Worm (Caenorhabditis elegans) whole organism, L3 larva: Measurements from ENCODE around the gene C08D8.7.

Source experiments
- ama-1 ChIP-seq: fragments of 150-350 bp; optimal IDR thresholded peaks from 2 replicates; lab custom pipeline; 2018
- ceh-82 ChIP-seq: fragments of 150-350 bp; optimal IDR thresholded peaks from 2 replicates; lab custom pipeline; 2014; ENCODE audit warnings: missing biosample characterization, missing genetic modification characterization
- daf-12 ChIP-seq: fragments of 150-350 bp; optimal IDR thresholded peaks from 2 replicates; lab custom pipeline; 2014; ENCODE audit warnings: missing biosample characterization, missing genetic modification reagents, missing genetic modification characterization
- elt-2 ChIP-seq: sonication (generic microtip); optimal IDR thresholded peaks from 2 replicates; lab custom pipeline; 2016; ENCODE audit warnings: missing genetic modification reagents, mild to moderate bottlenecking, missing genetic modification characterization, missing compliant biosample characterization
- fkh-10 ChIP-seq: sonication (generic microtip); optimal IDR thresholded peaks from 2 replicates; lab custom pipeline; 2017; ENCODE audit warnings: missing biosample characterization, missing genetic modification reagents, missing genetic modification characterization
- nhr-11 ChIP-seq: fragments of 150-350 bp; optimal IDR thresholded peaks from 2 replicates; lab custom pipeline; 2014; ENCODE audit warnings: missing biosample characterization, missing genetic modification characterization
- nhr-12 ChIP-seq: fragments of 150-350 bp; optimal IDR thresholded peaks from 2 replicates; lab custom pipeline; 2014; ENCODE audit warnings: missing biosample characterization, missing genetic modification characterization
- nhr-28 ChIP-seq: fragments of 150-350 bp; optimal IDR thresholded peaks from 2 replicates; lab custom pipeline; 2014; ENCODE audit warnings: missing biosample characterization, missing genetic modification characterization
- skn-1 ChIP-seq: fragments of 150-350 bp; optimal IDR thresholded peaks from 2 replicates; lab custom pipeline; 2014; ENCODE audit warnings: missing biosample characterization, missing genetic modification characterization
- unc-39 ChIP-seq: sonication (generic microtip); optimal IDR thresholded peaks from 4 replicates; lab custom pipeline; 2017; ENCODE audit warnings: missing biosample characterization, missing genetic modification characterization
- unc-62 ChIP-seq: fragments of 150-350 bp; sonication (generic microtip); optimal IDR thresholded peaks from 4 replicates; lab custom pipeline; 2014; ENCODE audit warnings: missing biosample characterization, missing genetic modification reagents, missing genetic modification characterization
- zag-1 ChIP-seq: fragments of 150-350 bp; optimal IDR thresholded peaks from 2 replicates; lab custom pipeline; 2014; ENCODE audit warnings: missing biosample characterization, missing genetic modification characterization

DNA sequence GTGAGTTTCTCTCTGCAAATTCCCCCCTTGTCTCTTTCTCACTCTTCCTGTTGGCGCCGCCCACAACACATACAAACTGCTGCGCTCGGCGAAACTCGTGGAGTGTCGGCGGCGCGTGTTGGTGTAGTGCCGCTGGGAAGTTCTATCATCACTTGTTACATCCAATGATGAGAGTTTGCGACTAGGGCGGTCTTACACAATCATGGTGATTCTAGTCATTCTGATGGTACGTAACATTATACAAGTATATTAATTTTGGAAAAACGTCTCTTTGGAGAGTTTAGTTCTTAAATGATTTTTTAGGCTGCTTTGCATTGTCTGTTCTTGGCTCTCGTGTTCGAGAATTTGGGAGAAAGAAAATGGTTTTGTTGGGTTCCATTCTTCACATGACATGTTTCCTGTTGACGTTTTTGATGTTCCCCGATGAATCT is 8.0 kb downstream of the C08D8.7 start:
- TF ChIP-seq fkh-10 (GFP tag; lab: Kevin White, UChicago) (no peak), zag-1 (tag; lab: Kevin White, UChicago) (peak; percentile 9), unc-39 (no peak), ceh-82 (peak; percentile 69), unc-62 (GFP tag; lab: Kevin White, UChicago) (peak; percentile 45), elt-2 (tag; lab: Kevin White, UChicago) (peak; percentile 71), ama-1 (lab: Kevin White, UChicago) (peak; percentile 98), skn-1 (tag; lab: Kevin White, UChicago) (peak; percentile 68), nhr-11 (tag; lab: Kevin White, UChicago) (no peak), daf-12 (tag; lab: Kevin White, UChicago) (no peak), nhr-28 (tag; lab: Kevin White, UChicago) (no peak), nhr-12 (tag; lab: Kevin White, UChicago) (no peak)
